Worm (Caenorhabditis elegans) whole organism, mixed stage, embryonic: ENCODE measurements around the gene srsx-7.

Source experiments
- lin-13 ChIP-seq: fragments of 150-350 bp; optimal IDR thresholded peaks from 2 replicates; lab custom pipeline; 2014; ENCODE audit warnings: missing biosample characterization, missing genetic modification characterization
- mab-5 ChIP-seq: fragments of 150-350 bp; optimal IDR thresholded peaks from 2 replicates; lab custom pipeline; 2014; ENCODE audit warnings: missing biosample characterization, missing genetic modification characterization
- nhr-28 ChIP-seq: fragments of 150-350 bp; optimal IDR thresholded peaks from 2 replicates; lab custom pipeline; 2014; ENCODE audit warnings: missing biosample characterization, missing genetic modification characterization
- tbx-8 ChIP-seq: fragments of 200-800 bp; sonication (Bioruptor generic); optimal IDR thresholded peaks from 2 replicates; lab custom pipeline; 2018; ENCODE audit warnings: mild to moderate bottlenecking, missing genetic modification characterization, moderate library complexity, missing compliant biosample characterization
- zip-8 ChIP-seq: fragments of 150-350 bp; optimal IDR thresholded peaks from 2 replicates; lab custom pipeline; 2014; ENCODE audit warnings: missing biosample characterization, missing genetic modification characterization

DNA sequence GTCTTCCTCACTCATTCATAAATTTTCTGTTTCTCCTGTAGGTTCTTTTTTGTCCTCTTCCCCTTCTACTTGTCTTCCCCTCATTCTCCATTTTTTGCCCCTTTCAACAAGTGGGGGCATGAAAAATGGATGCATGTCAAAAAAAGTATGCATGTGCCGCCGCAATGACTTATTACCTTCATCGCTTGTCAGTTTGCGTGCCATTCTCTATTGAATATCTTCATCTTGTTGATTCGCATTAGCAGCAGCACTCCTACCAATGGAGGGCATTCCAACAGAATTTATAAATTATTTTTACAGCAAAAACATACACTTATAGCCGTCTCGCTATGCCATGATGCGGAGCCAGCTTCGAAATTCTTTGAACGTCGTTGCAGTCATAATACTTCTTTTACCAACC, 34.4 kb upstream of the srsx-7 start, which contains the start of gene F40A3.1:
- TF ChIP-seq mab-5 (tag; lab: Kevin White, UChicago) (no peak), zip-8 (tag; lab: Kevin White, UChicago) (no peak), tbx-8 (no peak), nhr-28 (no peak), lin-13 (tag; lab: Kevin White, UChicago) (no peak)
